Fruit fly (Drosophila melanogaster): ENCODE data around the gene Ttc1.

The Ttc1 gene

dm6 chr3R:16432665-16433065, 10.1 kb downstream of the Ttc1 start, which contains the start of gene Fntb (continued):
- TF ChIP-seq Fer3 (tag; optimal IDR thresholded peaks at IDR 0.05) (peak; percentile 78), gce (GFP tag; IDR thresholded peaks at IDR 0.05) (0 out of 3 replicates have a peak, but pooled peaks have one; percentile 46), MESR4 (GFP tag; optimal IDR thresholded peaks at IDR 0.05) (no peak), seq (GFP tag; IDR thresholded peaks at IDR 0.05) (0 out of 2 replicates have a peak, but pooled peaks have one; percentile 15), gsb (GFP tag; IDR thresholded peaks at IDR 0.05) (no peak), CG31388 (GFP tag; optimal IDR thresholded peaks at IDR 0.05) (peak; percentile 12), CG15601 (tag; optimal IDR thresholded peaks at IDR 0.05) (peak; percentile 58), CG10274 (GFP tag; optimal IDR thresholded peaks at IDR 0.05) (no peak), CG1602 (GFP tag; optimal IDR thresholded peaks at IDR 0.05) (peak; percentile 53), CG7928 (GFP tag; optimal IDR thresholded peaks at IDR 0.05) (peak; percentile 5), CG17328 (GFP tag; IDR thresholded peaks at IDR 0.05) (0 out of 2 replicates have a peak, but pooled peaks have one; percentile 38), rib (GFP tag; IDR thresholded peaks at IDR 0.05) (no peak), Six4 (GFP tag; optimal IDR thresholded peaks at IDR 0.05) (peak; percentile 62), CG4328 (GFP tag; optimal IDR thresholded peaks at IDR 0.05) (peak; percentile 53), az2 (GFP tag; optimal IDR thresholded peaks at IDR 0.05) (peak; percentile 70), CG3407 (GFP tag; optimal IDR thresholded peaks at IDR 0.05) (peak; percentile 28), bsh (GFP tag; optimal IDR thresholded peaks at IDR 0.05) (peak in 1 of 2 experiments; percentile 74), otp (GFP tag; IDR thresholded peaks at IDR 0.05) (no peak), CG2202 (tag; optimal IDR thresholded peaks at IDR 0.05) (peak; percentile 26), Atf6 (GFP tag; IDR thresholded peaks at IDR 0.05) (peak; percentile 45; the same call in 1 of the 2 replicates), BtbVII (GFP tag; optimal IDR thresholded peaks at IDR 0.05) (peak; percentile 56), Nf-YB (GFP tag; optimal IDR thresholded peaks at IDR 0.05) (peak; percentile 55), Meics (GFP tag; optimal IDR thresholded peaks at IDR 0.05) (peak; percentile 99), crol (GFP tag; IDR thresholded peaks at IDR 0.05) (no peak), Blimp-1 (GFP tag; optimal IDR thresholded peaks at IDR 0.05) (no peak), usp (GFP tag; optimal IDR thresholded peaks at IDR 0.05) (no peak), GATAe (GFP tag; conservative IDR thresholded peaks at IDR 0.05) (no peak), Pdp1 (GFP tag; optimal IDR thresholded peaks at IDR 0.05) (peak; percentile 25 to 57), CG32532 (GFP tag; IDR thresholded peaks at IDR 0.05) (peak; percentile 70; the same call in 1 of the 2 replicates), zen (tag; optimal IDR thresholded peaks at IDR 0.05) (peak; percentile 56), CG4424 (GFP tag; optimal IDR thresholded peaks at IDR 0.05) (peak; percentile 68), H2.0 (GFP tag; IDR thresholded peaks at IDR 0.05) (peak; percentile 39), CG12155 (GFP tag; optimal IDR thresholded peaks at IDR 0.05) (peak; percentile 62), Usf (GFP tag; optimal IDR thresholded peaks at IDR 0.05) (no peak), sqz (GFP tag; optimal IDR thresholded peaks at IDR 0.05) (no peak), wek (GFP tag; optimal IDR thresholded peaks at IDR 0.05) (peak; percentile 94), trem (tag; optimal IDR thresholded peaks at IDR 0.05) (peak; percentile 74), stwl (tag; optimal IDR thresholded peaks at IDR 0.05) (peak; percentile 91), CrebB (tag; optimal IDR thresholded peaks at IDR 0.05) (peak; percentile 62), CG11696 (GFP tag; IDR thresholded peaks at IDR 0.05) (0 out of 2 replicates have a peak, but pooled peaks have one; percentile 20), tx (GFP tag; optimal IDR thresholded peaks at IDR 0.05) (no peak), ttk (GFP tag; IDR thresholded peaks at IDR 0.05) (peak; percentile 48; the same call in 1 of the 2 replicates), CG18476 (GFP tag; optimal IDR thresholded peaks at IDR 0.05) (peak; percentile 65), pita (GFP tag; optimal IDR thresholded peaks at IDR 0.05) (no peak), danr (GFP tag; IDR thresholded peaks at IDR 0.05) (peak; percentile 36; the same call in 1 of the 2 replicates), yki (optimal IDR thresholded peaks at IDR 0.05) (no peak), Mad (GFP tag; optimal IDR thresholded peaks at IDR 0.05) (peak; percentile 37), dm (GFP tag; optimal IDR thresholded peaks at IDR 0.05) (no peak), Dad (GFP tag; optimal IDR thresholded peaks at IDR 0.05) (no peak), CG17186 (GFP tag; optimal IDR thresholded peaks at IDR 0.05) (peak; percentile 20), CG11085 (GFP tag; IDR thresholded peaks at IDR 0.05) (0 out of 2 replicates have a peak, but pooled peaks have one; percentile 15)

Data from whole organism, embryonic.